Worm (Caenorhabditis elegans): ENCODE results near the gene T24A6.7.
A peak's percentile ranks its signal among the peaks of the same experiment; 100 is the strongest.

T24A6.7 gene

DNA sequence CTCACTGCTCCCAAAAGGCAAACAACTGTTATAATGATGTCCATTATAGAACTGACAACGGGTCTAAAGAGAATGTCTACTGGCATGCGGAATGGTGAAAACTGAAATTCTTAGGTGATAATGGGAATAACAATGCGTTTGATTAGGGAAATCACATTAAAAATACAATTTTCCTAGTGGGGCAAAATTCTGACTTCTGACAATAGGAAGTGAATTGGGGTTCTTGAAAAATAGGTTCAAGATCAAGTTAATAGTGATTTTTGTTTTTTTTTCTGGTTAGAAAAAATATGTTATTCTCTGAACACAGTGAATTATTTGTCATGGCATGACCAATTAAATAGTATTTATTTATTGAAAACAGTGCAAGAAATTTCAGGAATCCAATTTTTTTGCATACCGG is 38.2 kb upstream of the T24A6.7 start, which contains the start of gene srbc-32:
Gene srbc-32, minus strand, starts transcription at position 101 of the 400 bp plus-strand sequence.
- no peak for TF ChIP-seq nhr-21 (tag; optimal IDR thresholded peaks at IDR 0.05)
- TF ChIP-seq nhr-12 (tag; optimal IDR thresholded peaks at IDR 0.05) = no peak
- no peak for TF ChIP-seq Y55F3AM.14 (GFP tag; optimal IDR thresholded peaks at IDR 0.05)
- no peak for TF ChIP-seq snpc-4 (tag; optimal IDR thresholded peaks at IDR 0.05)
- no peak for TF ChIP-seq nhr-10 (tag; optimal IDR thresholded peaks at IDR 0.05)
- no peak for TF ChIP-seq ztf-4 (tag; optimal IDR thresholded peaks at IDR 0.05)
- TF ChIP-seq R02D3.7 (tag; optimal IDR thresholded peaks at IDR 0.05) = no peak
- no peak for TF ChIP-seq nhr-77 (tag; optimal IDR thresholded peaks at IDR 0.05)

DNA sequence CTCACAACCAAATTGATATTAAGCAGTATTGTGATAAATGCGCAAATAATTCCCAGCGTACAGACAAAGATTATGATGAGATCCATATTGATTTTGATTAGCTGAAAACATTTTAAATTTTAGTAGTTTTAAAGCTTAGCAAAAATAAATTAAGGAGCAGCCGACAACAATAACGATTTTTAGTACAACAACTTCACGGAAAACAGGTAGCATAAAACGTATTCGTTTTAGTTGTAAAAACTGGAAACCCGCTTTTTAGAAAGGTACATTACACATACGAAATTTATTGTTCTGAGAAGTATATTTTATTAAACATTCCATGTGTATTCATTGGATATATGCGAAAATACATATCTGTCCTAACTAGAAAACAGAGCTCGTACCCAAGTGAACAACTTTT is 34.6 kb upstream of the T24A6.7 start, which contains the start of gene srbc-36:
Gene srbc-36, minus strand, starts transcription at position 101 of the 400 bp plus-strand sequence.
- TF ChIP-seq ztf-11 (tag; optimal IDR thresholded peaks at IDR 0.05) (no peak), nhr-10 (tag; optimal IDR thresholded peaks at IDR 0.05) (no peak), lin-13 (GFP tag; optimal IDR thresholded peaks at IDR 0.05) (no peak), sem-4 (tag; optimal IDR thresholded peaks at IDR 0.05) (no peak), mbf-1 (tag; optimal IDR thresholded peaks at IDR 0.05) (no peak), ceh-82 (tag; optimal IDR thresholded peaks at IDR 0.05) (no peak), unc-39 (tag; optimal IDR thresholded peaks at IDR 0.05) (no peak), nhr-12 (tag; optimal IDR thresholded peaks at IDR 0.05) (no peak), egl-27 (tag; optimal IDR thresholded peaks at IDR 0.05) (no peak), elt-1 (tag; optimal IDR thresholded peaks at IDR 0.05) (no peak), nhr-21 (tag; optimal IDR thresholded peaks at IDR 0.05) (no peak), nhr-6 (tag; optimal IDR thresholded peaks at IDR 0.05) (no peak), snpc-4 (tag; optimal IDR thresholded peaks at IDR 0.05) (no peak), zag-1 (tag; optimal IDR thresholded peaks at IDR 0.05) (no peak), nhr-129 (tag; optimal IDR thresholded peaks at IDR 0.05) (no peak), nhr-77 (tag; optimal IDR thresholded peaks at IDR 0.05) (no peak), ztf-1 (GFP tag; conservative IDR thresholded peaks at IDR 0.05) (no peak), lsy-2 (tag; optimal IDR thresholded peaks at IDR 0.05) (no peak), F13H6.1 (tag; optimal IDR thresholded peaks at IDR 0.05) (no peak)

DNA sequence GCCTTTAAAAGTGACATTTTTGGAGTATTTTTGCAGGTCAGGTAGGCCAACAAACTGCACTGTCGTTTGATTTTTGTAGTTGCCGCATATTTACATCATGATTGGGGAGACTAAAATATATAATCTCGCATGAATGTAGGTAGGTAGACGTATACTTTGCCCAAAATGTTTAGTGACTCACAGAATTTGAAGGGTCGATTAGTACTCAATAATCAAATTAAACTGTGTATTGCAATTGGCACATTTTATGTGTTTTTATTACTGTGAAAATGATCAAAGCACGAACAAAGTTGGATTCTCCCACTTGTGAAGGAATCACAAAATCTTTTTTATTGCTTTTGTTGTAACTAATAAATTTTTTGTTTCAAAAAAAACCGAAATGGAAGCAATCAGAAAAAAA is 28.2 kb upstream of the T24A6.7 start, which contains the start of gene C07G3.15:
Gene C07G3.15, minus strand, starts transcription at position 101 of the 400 bp plus-strand sequence.
- TF ChIP-seq snpc-4 (tag; optimal IDR thresholded peaks at IDR 0.05) (no peak), unc-55 (GFP tag; optimal IDR thresholded peaks at IDR 0.05) (no peak), C34F6.9 (tag; optimal IDR thresholded peaks at IDR 0.05) (no peak), skn-1 (tag; optimal IDR thresholded peaks at IDR 0.05) (no peak), R02D3.7 (tag; optimal IDR thresholded peaks at IDR 0.05) (no peak), nhr-10 (tag; optimal IDR thresholded peaks at IDR 0.05) (no peak), fos-1 (tag; optimal IDR thresholded peaks at IDR 0.05) (no peak), mab-5 (tag; optimal IDR thresholded peaks at IDR 0.05) (no peak), peb-1 (tag; optimal IDR thresholded peaks at IDR 0.05) (no peak), ama-1 (optimal IDR thresholded peaks at IDR 0.05) (no peak), lin-39 (tag; optimal IDR thresholded peaks at IDR 0.05) (no peak), sem-4 (tag; optimal IDR thresholded peaks at IDR 0.05) (no peak)

DNA sequence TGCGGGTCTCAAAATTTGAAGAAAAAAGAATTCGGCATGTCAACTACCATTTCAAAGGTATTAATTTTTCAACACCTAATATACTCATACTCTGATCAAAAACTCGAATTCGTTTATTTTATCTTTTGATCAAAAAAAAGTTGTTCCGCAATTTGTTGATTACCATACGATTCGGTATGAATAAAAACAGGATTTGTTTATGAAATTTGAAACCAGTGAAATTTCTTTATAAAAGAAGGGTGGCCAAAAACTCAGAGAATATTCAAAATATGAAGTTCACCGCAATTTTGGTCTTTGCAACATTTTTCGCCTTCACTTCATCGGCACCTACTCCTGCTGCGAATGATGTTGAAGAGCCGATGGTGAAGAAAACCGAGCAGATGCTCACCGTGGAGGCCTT is 23.0 kb upstream of the T24A6.7 start, which contains the start of the genes C07G3.8 and C07G3.10:
Gene C07G3.8, minus strand, starts transcription at position 101 of the 400 bp plus-strand sequence.
Gene C07G3.10, plus strand, starts transcription at position 270 of the 400 bp plus-strand sequence.
- TF ChIP-seq Y55F3AM.14 (GFP tag; optimal IDR thresholded peaks at IDR 0.05) = no peak
- TF ChIP-seq ztf-1 (GFP tag; conservative IDR thresholded peaks at IDR 0.05) = no peak
- no peak for TF ChIP-seq C34F6.9 (tag; optimal IDR thresholded peaks at IDR 0.05)
- no peak for TF ChIP-seq mdl-1 (tag; optimal IDR thresholded peaks at IDR 0.05)
- TF ChIP-seq unc-62 (GFP tag; optimal IDR thresholded peaks at IDR 0.05) = no peak
- no peak for TF ChIP-seq ztf-4 (tag; optimal IDR thresholded peaks at IDR 0.05)
- TF ChIP-seq nhr-6 (tag; optimal IDR thresholded peaks at IDR 0.05) = no peak
- TF ChIP-seq ceh-16 (tag; optimal IDR thresholded peaks at IDR 0.05) = no peak
- no peak for TF ChIP-seq sma-3 (GFP tag; optimal IDR thresholded peaks at IDR 0.05)
- no peak for TF ChIP-seq egl-27 (tag; optimal IDR thresholded peaks at IDR 0.05)

DNA sequence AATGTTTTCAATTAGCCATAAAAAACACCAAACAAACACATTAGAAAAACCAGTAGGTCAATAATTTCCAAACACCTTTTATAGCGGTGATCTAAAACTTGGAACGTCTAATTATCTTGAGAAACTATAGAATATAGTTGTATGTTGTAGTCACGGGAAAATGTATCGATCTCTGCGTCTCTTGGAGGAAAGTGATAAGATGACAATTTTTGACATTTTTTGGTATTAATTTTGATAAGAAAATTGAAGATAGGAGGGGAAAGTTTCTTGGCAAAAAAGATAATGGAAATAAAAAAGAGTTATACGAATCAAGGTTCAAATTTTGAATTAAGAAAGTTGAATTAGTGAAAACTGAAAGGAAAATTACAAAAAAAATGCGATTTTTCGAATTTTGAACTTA is 19.3 kb upstream of the T24A6.7 start:
- TF ChIP-seq crh-2 (tag; optimal IDR thresholded peaks at IDR 0.05) = peak; percentile 64
- no peak for TF ChIP-seq ama-1 (optimal IDR thresholded peaks at IDR 0.05)
- TF ChIP-seq sma-3 (GFP tag; optimal IDR thresholded peaks at IDR 0.05) = peak; percentile 25
- TF ChIP-seq fos-1 (tag; optimal IDR thresholded peaks at IDR 0.05) = peak; percentile 77
- TF ChIP-seq blmp-1 (tag; optimal IDR thresholded peaks at IDR 0.05; ENCODE audit: insufficient read depth) = peak; percentile 70
- TF ChIP-seq unc-62 (GFP tag; optimal IDR thresholded peaks at IDR 0.05) = no peak
- TF ChIP-seq gmeb-1 (tag; optimal IDR thresholded peaks at IDR 0.05) = peak; percentile 20
- peak; percentile 79 for TF ChIP-seq sma-9 (GFP tag; optimal IDR thresholded peaks at IDR 0.05)
- no peak for TF ChIP-seq sma-9 (tag; optimal IDR thresholded peaks at IDR 0.05)
